Fruit fly (Drosophila melanogaster) whole organism, wandering third instar larva: ENCODE results near the gene CG17734.

ENCODE experiments used
- Abd-B ChIP-seq: fragments of >200 bp; optimal IDR thresholded peaks from 2 replicates; lab custom pipeline; 2017; ENCODE audit warnings: missing biosample characterization, missing genetic modification characterization
- CG32264 ChIP-seq: fragments of 200-800 bp; sonication (Bioruptor generic); optimal IDR thresholded peaks from 2 replicates; lab custom pipeline; 2016; ENCODE audit warnings: missing biosample characterization, missing genetic modification characterization
- CrebA ChIP-seq: fragments of 200-800 bp; sonication (Bioruptor generic); optimal IDR thresholded peaks from 2 replicates; lab custom pipeline; 2016; ENCODE audit warnings: missing biosample characterization, mild to moderate bottlenecking, missing genetic modification characterization, borderline replicate concordance
- Dfd ChIP-seq: fragments of >200 bp; optimal IDR thresholded peaks from 2 replicates; lab custom pipeline; 2017; ENCODE audit warnings: missing biosample characterization, missing genetic modification characterization
- Dif ChIP-seq: fragments of 200-275, 200-300 bp; sonication (Bioruptor generic); optimal IDR thresholded peaks from 2 replicates; lab custom pipeline; 2018; ENCODE audit warnings: missing biosample characterization, missing genetic modification characterization; ENCODE audit not compliant: partially characterized antibody
- GATAd ChIP-seq: sonication (Bioruptor generic); optimal IDR thresholded peaks from 2 replicates; lab custom pipeline; 2016; ENCODE audit warnings: missing biosample characterization, missing genetic modification characterization
- HLH106 ChIP-seq: fragments of 200-800 bp; optimal IDR thresholded peaks from 3 replicates; lab custom pipeline; 2019; ENCODE audit warnings: missing biosample characterization, mild to moderate bottlenecking, missing genetic modification characterization, moderate library complexity
- Hnf4 ChIP-seq: fragments of 200-800 bp; sonication (Bioruptor generic); optimal IDR thresholded peaks from 2 replicates; lab custom pipeline; 2016; ENCODE audit warnings: missing biosample characterization, mild to moderate bottlenecking, missing genetic modification characterization
- Hr83 ChIP-seq: fragments of 200-300 bp; sonication (Bioruptor generic); optimal IDR thresholded peaks from 2 replicates; lab custom pipeline; 2016; ENCODE audit warnings: missing biosample characterization, mild to moderate bottlenecking, missing genetic modification characterization, moderate library complexity; ENCODE audit not compliant: poor library complexity, severe bottlenecking
- Jra ChIP-seq: sonication (Bioruptor generic); optimal IDR thresholded peaks from 2 replicates; lab custom pipeline; 2016; ENCODE audit warnings: missing biosample characterization, missing genetic modification characterization
- Mio ChIP-seq: sonication (Bioruptor generic); optimal IDR thresholded peaks from 2 replicates; lab custom pipeline; 2016; ENCODE audit warnings: missing biosample characterization, missing genetic modification characterization
- Myc ChIP-seq: fragments of >200 bp; optimal IDR thresholded peaks from 2 replicates; lab custom pipeline; 2017
- N ChIP-seq: fragments of >200 bp; optimal IDR thresholded peaks from 2 replicates; lab custom pipeline; 2018; ENCODE audit warnings: missing biosample characterization, missing external identifiers, missing genetic modification characterization
- OdsH ChIP-seq: fragments of 200-800 bp; sonication (Bioruptor generic); optimal IDR thresholded peaks from 2 replicates; lab custom pipeline; 2016; ENCODE audit warnings: missing biosample characterization, mild to moderate bottlenecking, missing genetic modification characterization
- Rel ChIP-seq, 2 experiments: fragments of 200-800 bp; sonication (Bioruptor generic) in 1 of 2; optimal IDR thresholded peaks; 2 replicates in 1 of 2; 3 replicates in 1 of 2; lab custom pipeline; 2016 to 2019; ENCODE audit warnings: mild to moderate bottlenecking in 2 of 2, missing biosample characterization in 2 of 2, missing genetic modification characterization in 2 of 2, moderate library complexity in 1 of 2
- Vsx2 ChIP-seq: fragments of 200-300, 225-300 bp; sonication (Bioruptor generic); optimal IDR thresholded peaks from 2 replicates; lab custom pipeline; 2018; ENCODE audit warnings: missing biosample characterization, missing genetic modification characterization; ENCODE audit not compliant: partially characterized antibody
- br ChIP-seq: fragments of 200-800 bp; sonication (Bioruptor generic); optimal IDR thresholded peaks from 2 replicates; lab custom pipeline; 2016; ENCODE audit warnings: missing biosample characterization, missing genetic modification characterization
- brk ChIP-seq: fragments of 200-800 bp; sonication (Bioruptor generic); optimal IDR thresholded peaks from 2 replicates; lab custom pipeline; 2016; ENCODE audit warnings: missing biosample characterization, mild to moderate bottlenecking, missing genetic modification characterization
- dl ChIP-seq, 2 experiments: fragments of 175-275, 200-275 bp in 1 of 2; fragments of 200-275 bp in 1 of 2; sonication (Bioruptor generic); optimal IDR thresholded peaks; lab custom pipeline; 2018; ENCODE audit warnings: mild to moderate bottlenecking in 2 of 2, missing biosample characterization in 2 of 2, missing genetic modification characterization in 2 of 2, moderate library complexity in 2 of 2; ENCODE audit not compliant: partially characterized antibody in 2 of 2, insufficient read depth in 1 of 2
- dmrt93B ChIP-seq: fragments of 200-800 bp; sonication (Bioruptor generic); optimal IDR thresholded peaks from 2 replicates; lab custom pipeline; 2018; ENCODE audit warnings: missing biosample characterization, mild to moderate bottlenecking, missing genetic modification characterization
- ey ChIP-seq: fragments of 200-800 bp; sonication (Bioruptor generic); optimal IDR thresholded peaks from 2 replicates; lab custom pipeline; 2016; ENCODE audit warnings: missing biosample characterization, missing genetic modification characterization
- foxo ChIP-seq, 2 experiments: fragments of 200-800 bp; sonication (Bioruptor generic); optimal IDR thresholded peaks; 2 replicates in 1 of 2; 3 replicates in 1 of 2; lab custom pipeline; 2016 to 2017; ENCODE audit warnings: missing biosample characterization in 2 of 2, missing genetic modification characterization in 2 of 2
- fru ChIP-seq: fragments of 200-800 bp; sonication (Bioruptor generic); optimal IDR thresholded peaks from 3 replicates; lab custom pipeline; 2016; ENCODE audit warnings: missing biosample characterization, mild to moderate bottlenecking, missing genetic modification characterization
- h ChIP-seq: fragments of 200-800 bp; sonication (Bioruptor generic); optimal IDR thresholded peaks from 3 replicates; lab custom pipeline; 2016; ENCODE audit warnings: missing biosample characterization, mild to moderate bottlenecking, missing genetic modification characterization
- jim ChIP-seq: fragments of 175-275, 200-325 bp; sonication (Bioruptor generic); optimal IDR thresholded peaks from 2 replicates; lab custom pipeline; 2016; ENCODE audit warnings: missing biosample characterization, mild to moderate bottlenecking, missing genetic modification characterization
- lola ChIP-seq: fragments of >200 bp; optimal IDR thresholded peaks from 2 replicates; lab custom pipeline; 2017; ENCODE audit warnings: missing biosample characterization, missing genetic modification characterization
- pan ChIP-seq: fragments of >200 bp; optimal IDR thresholded peaks from 2 replicates; lab custom pipeline; 2017
- psq ChIP-seq: fragments of 200-800 bp; sonication (Bioruptor generic); optimal IDR thresholded peaks from 3 replicates; lab custom pipeline; 2017; ENCODE audit warnings: missing biosample characterization, mild to moderate bottlenecking, missing genetic modification characterization, moderate library complexity
- sage ChIP-seq: fragments of 200-800 bp; sonication (Bioruptor generic); optimal IDR thresholded peaks from 2 replicates; lab custom pipeline; 2016; ENCODE audit warnings: missing biosample characterization, mild to moderate bottlenecking, missing genetic modification characterization
- sv ChIP-seq: fragments of 200-800 bp; sonication (Bioruptor generic); optimal IDR thresholded peaks from 3 replicates; lab custom pipeline; 2016; ENCODE audit warnings: missing biosample characterization, missing genetic modification characterization
- tai ChIP-seq: sonication (Bioruptor generic); optimal IDR thresholded peaks from 2 replicates; lab custom pipeline; 2016; ENCODE audit warnings: missing biosample characterization, missing genetic modification characterization
- usp ChIP-seq: fragments of >200 bp; optimal IDR thresholded peaks from 2 replicates; lab custom pipeline; 2017; ENCODE audit warnings: missing biosample characterization, missing genetic modification characterization
- woc ChIP-seq: sonication (Bioruptor generic); optimal IDR thresholded peaks from 2 replicates; lab custom pipeline; 2016; ENCODE audit warnings: missing biosample characterization, mild to moderate bottlenecking, missing genetic modification characterization

The CG17734 gene

DNA sequence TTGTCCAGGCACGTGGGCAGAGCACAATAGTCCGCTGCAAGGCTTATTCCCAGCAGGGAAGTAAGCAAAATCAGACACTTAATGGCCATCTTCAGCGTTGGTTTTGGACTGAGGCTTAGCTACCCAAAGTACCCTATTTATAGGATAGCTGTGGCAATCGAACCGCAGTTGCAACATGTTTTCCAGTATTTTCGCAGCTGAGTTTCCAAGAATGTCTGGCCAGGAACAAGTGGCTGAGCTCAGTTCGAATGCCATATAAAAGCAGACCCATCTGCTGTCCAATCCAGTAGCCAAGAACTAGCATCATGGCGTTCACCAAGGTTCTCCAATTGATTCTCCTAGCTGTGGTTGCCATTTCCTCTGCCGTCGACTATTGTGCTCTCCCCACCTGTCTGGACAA, 2.9 kb downstream of the CG17734 start, which contains the start of the genes scpr-B and scpr-A:
Gene scpr-B (minus strand): TSS at position 101 of the 400 bp plus-strand sequence.
Gene scpr-A (plus strand): TSS at position 293 of the 400 bp plus-strand sequence.
- TF ChIP-seq dmrt93B: no peak
- no peak for TF ChIP-seq usp (GFP tag; lab: Kevin White, UChicago)
- no peak for TF ChIP-seq Myc (lab: Kevin White, UChicago)
- TF ChIP-seq GATAd (GFP tag; lab: Kevin White, UChicago): no peak
- TF ChIP-seq Abd-B (GFP tag; lab: Kevin White, UChicago): no peak
- TF ChIP-seq Mio: no peak
- no peak for TF ChIP-seq Vsx2 (GFP tag; lab: Kevin White, UChicago)
- no peak for TF ChIP-seq dl (GFP tag; optimal IDR thresholded peaks at IDR 0.05; lab: Kevin White, UChicago; ENCODE audit: insufficient read depth in 1 of 2, partially characterized antibody in 2 of 2)
- TF ChIP-seq CG32264: no peak
- no peak for TF ChIP-seq psq (GFP tag; lab: Kevin White, UChicago)
- no peak for TF ChIP-seq N (GFP tag; lab: Kevin White, UChicago)
- no peak for TF ChIP-seq woc (GFP tag; lab: Kevin White, UChicago)
- TF ChIP-seq Rel (GFP tag; optimal IDR thresholded peaks at IDR 0.05; lab: Kevin White, UChicago): no peak
- no peak for TF ChIP-seq Rel (tag; optimal IDR thresholded peaks at IDR 0.05; lab: Kevin White, UChicago)
- TF ChIP-seq Hnf4 (GFP tag; lab: Kevin White, UChicago): no peak
- no peak for TF ChIP-seq brk

DNA sequence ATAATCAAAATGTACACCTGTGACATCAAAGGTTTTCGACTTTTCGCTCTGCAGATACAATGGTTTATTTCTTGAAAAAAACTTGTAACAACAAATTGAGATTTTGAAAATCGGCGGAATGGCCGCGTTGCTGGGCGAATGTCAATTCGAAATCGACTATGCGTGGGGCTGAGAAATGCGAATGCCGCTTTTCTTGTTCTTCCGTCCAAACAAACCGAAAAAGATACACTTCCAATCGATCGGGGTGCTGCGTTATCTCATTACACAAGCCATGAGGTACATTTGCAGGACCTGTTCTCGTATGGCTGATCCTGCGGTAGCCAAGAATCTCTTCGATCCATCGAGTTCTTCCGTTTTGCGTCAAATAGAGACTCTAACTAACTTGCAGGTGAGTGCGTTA, 6.2 kb downstream of the CG17734 start, which contains the start of gene CG31388:
Gene CG31388 (plus strand): TSS at position 218 of the 400 bp plus-strand sequence.
- TF ChIP-seq Myc (lab: Kevin White, UChicago) (peak; percentile 35), Jra (GFP tag; lab: Kevin White, UChicago) (no peak), jim (no peak), woc (GFP tag; lab: Kevin White, UChicago) (no peak), GATAd (GFP tag; lab: Kevin White, UChicago) (no peak)
- TF ChIP-seq, all 38 proteins: peak for 1

DNA sequence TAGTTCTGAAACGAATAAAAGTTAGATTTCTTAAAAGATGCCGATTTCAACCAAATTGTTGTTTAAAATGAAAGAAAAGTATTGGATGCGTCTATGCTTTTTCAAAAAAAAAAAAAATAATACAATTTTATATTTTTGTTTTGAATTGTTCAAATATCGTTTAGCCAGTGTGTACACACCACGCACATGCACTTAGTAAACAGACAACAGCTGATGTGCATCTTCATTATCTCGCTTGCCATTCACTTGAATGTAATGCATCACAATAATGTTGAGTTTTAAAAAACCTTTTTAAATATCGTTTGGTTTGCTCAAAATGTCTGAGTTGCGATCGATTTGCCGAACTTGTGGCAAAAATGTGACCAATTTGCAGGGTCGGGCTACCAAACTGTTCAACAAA, 7.8 kb downstream of the CG17734 start, which contains the start of gene CG31441:
Gene CG31441 (plus strand): TSS at position 246 of the 400 bp plus-strand sequence.
- TF ChIP-seq GATAd (GFP tag; lab: Kevin White, UChicago): no peak
- TF ChIP-seq foxo (GFP tag; optimal IDR thresholded peaks at IDR 0.05; lab: Kevin White, UChicago): no peak
- TF ChIP-seq Hr83 (GFP tag; lab: Kevin White, UChicago): peak; percentile 31

DNA sequence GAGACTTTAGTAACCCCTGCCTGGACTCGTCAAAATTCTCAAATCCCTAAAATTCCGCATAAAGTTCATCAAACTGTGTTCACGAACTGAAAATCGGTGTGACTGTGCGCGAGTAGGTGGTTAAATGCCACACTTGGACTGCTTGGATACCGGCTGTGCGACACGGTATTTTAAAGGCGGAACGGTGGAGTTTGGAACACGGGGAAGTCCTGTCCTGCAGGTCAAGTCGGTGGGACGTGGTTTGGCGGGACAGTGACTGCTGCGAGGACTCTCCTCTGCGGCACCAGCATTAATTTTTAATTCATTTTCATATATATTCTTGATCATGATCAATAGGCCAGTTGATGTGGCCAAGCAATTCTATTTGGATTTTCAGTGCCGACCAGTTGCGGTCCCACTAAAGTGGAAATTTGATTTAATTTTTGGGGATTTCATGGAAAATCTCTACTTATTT, 8.9 kb downstream of the CG17734 start, which contains the start of the genes Arfip and CG17721:
Gene Arfip (minus strand): TSS at position 96 of the 454 bp plus-strand sequence.
Gene CG17721 (plus strand): TSS at position 223 of the 454 bp plus-strand sequence.
- TF ChIP-seq Abd-B (GFP tag; lab: Kevin White, UChicago) (no peak), Rel (GFP tag; optimal IDR thresholded peaks at IDR 0.05; lab: Kevin White, UChicago) (no peak), Rel (tag; optimal IDR thresholded peaks at IDR 0.05; lab: Kevin White, UChicago) (peak; percentile 98)

DNA sequence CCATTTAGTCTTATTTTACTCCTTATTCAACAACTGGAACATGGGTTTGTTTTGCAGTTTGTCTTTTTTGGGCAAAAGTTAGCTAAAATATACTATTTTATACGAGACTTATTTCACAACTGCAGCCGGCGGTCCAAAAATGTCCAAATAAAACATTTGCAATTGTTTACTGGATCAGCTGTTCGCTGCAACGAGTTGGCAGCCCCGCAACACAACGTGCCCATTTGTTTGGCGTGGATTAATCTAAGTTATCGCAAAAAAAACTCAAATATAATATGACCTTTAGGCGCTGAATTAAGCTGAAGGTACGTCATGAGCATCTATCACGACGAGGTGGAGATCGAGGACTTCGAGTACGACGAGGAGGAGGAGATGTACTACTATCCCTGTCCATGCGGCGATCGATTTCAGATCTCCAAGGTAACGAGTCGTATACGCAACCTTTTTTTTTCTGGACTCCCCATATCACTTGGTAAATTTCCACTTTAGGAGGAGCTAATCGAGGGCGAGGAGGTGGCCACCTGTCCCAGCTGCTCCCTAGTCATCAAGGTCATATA, 12.0 kb downstream of the CG17734 start, which contains the start of the genes CG17187 and Dph3:
Gene CG17187 (minus strand): TSS at position 175 of the 557 bp plus-strand sequence.
Gene Dph3 (plus strand): TSS at position 208 of the 557 bp plus-strand sequence.
- TF ChIP-seq Dif (GFP tag; lab: Kevin White, UChicago) (no peak), ey (no peak), Rel (GFP tag; optimal IDR thresholded peaks at IDR 0.05; lab: Kevin White, UChicago) (no peak), Rel (tag; optimal IDR thresholded peaks at IDR 0.05; lab: Kevin White, UChicago) (peak; percentile 37), HLH106 (tag; lab: Kevin White, UChicago) (no peak), Myc (lab: Kevin White, UChicago) (peak; percentile 2)

DNA sequence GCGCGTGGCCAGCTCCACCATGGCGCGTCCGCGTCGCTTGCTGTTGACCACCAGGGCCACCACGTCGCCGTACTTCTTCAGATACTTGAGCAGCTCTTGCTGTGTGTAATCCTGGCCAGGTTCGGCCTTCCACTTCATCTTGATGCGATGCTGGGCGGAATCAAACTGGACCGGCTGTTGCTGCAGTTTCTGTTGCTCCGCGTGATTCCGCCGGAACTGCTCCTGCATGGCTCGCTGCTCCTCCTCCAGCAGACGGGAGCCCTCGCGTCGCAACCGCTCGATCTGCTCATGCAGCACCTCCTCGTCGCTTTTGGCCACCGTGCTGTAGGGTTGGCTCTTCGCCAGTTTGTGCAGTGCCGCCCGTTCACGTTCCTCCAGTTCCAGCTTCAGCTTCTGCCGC, 12.8 kb downstream of the CG17734 start:
- TF ChIP-seq sage (GFP tag; lab: Kevin White, UChicago) (no peak), tai (no peak), N (GFP tag; lab: Kevin White, UChicago) (no peak), Abd-B (GFP tag; lab: Kevin White, UChicago) (no peak), OdsH (GFP tag; lab: Kevin White, UChicago) (no peak), Hr83 (GFP tag; lab: Kevin White, UChicago) (no peak), sv (GFP tag; lab: Kevin White, UChicago) (no peak), dl (GFP tag; optimal IDR thresholded peaks at IDR 0.05; lab: Kevin White, UChicago; ENCODE audit: insufficient read depth in 1 of 2, partially characterized antibody in 2 of 2) (no peak), pan (lab: Kevin White, UChicago) (no peak), psq (GFP tag; lab: Kevin White, UChicago) (no peak), HLH106 (tag; lab: Kevin White, UChicago) (no peak), br (no peak), Rel (GFP tag; optimal IDR thresholded peaks at IDR 0.05; lab: Kevin White, UChicago) (no peak), Rel (tag; optimal IDR thresholded peaks at IDR 0.05; lab: Kevin White, UChicago) (no peak), h (GFP tag; lab: Kevin White, UChicago) (no peak), Dfd (GFP tag; lab: Kevin White, UChicago) (no peak), Dif (GFP tag; lab: Kevin White, UChicago) (no peak), lola (GFP tag; lab: Kevin White, UChicago) (no peak), CrebA (GFP tag; lab: Kevin White, UChicago) (no peak), woc (GFP tag; lab: Kevin White, UChicago) (no peak), fru (no peak)
- TF ChIP-seq, all 38 proteins: peak for 0
